Worm (Caenorhabditis elegans) whole organism, L1 larva: ENCODE results near the gene pars-1.

Experiments
- C04F5.9 ChIP-seq: sonication (generic microtip); optimal IDR thresholded peaks from 2 replicates; lab custom pipeline; 2016; ENCODE audit warnings: missing genetic modification characterization, missing compliant biosample characterization
- C16A3.4 ChIP-seq: fragments of 150-350 bp; optimal IDR thresholded peaks from 2 replicates; lab custom pipeline; 2014; ENCODE audit warnings: missing biosample characterization, missing genetic modification characterization
- C34B4.2 ChIP-seq: sonication (generic microtip); optimal IDR thresholded peaks from 2 replicates; lab custom pipeline; 2017; ENCODE audit warnings: mild to moderate bottlenecking, missing genetic modification characterization, missing compliant biosample characterization
- Y116A8C.19 ChIP-seq: sonication (generic microtip); optimal IDR thresholded peaks from 2 replicates; lab custom pipeline; 2016; ENCODE audit warnings: missing compliant biosample characterization, missing genetic modification characterization, borderline replicate concordance
- aha-1 ChIP-seq: fragments of 150-350 bp; optimal IDR thresholded peaks from 2 replicates; lab custom pipeline; 2014; ENCODE audit warnings: missing biosample characterization, missing genetic modification characterization
- alr-1 ChIP-seq: fragments of 200-800 bp; sonication (Bioruptor generic); optimal IDR thresholded peaks from 2 replicates; lab custom pipeline; 2018; ENCODE audit warnings: borderline replicate concordance, mild to moderate bottlenecking, missing genetic modification characterization, missing compliant biosample characterization
- aly-2 ChIP-seq: fragments of 150-350 bp; optimal IDR thresholded peaks from 2 replicates; lab custom pipeline; 2014; ENCODE audit warnings: missing biosample characterization, missing genetic modification characterization
- ama-1 ChIP-seq: fragments of 150-350 bp; optimal IDR thresholded peaks from 2 replicates; lab custom pipeline; 2014
- blmp-1 ChIP-seq: fragments of 150-350 bp; optimal IDR thresholded peaks from 2 replicates; lab custom pipeline; 2014; ENCODE audit warnings: missing biosample characterization, missing genetic modification characterization
- ceh-63 ChIP-seq: fragments of 200-800 bp; sonication (Bioruptor generic); optimal IDR thresholded peaks from 2 replicates; lab custom pipeline; 2018; ENCODE audit warnings: mild to moderate bottlenecking, missing genetic modification characterization, missing compliant biosample characterization
- ces-1 ChIP-seq: fragments of 150-350 bp; optimal IDR thresholded peaks from 2 replicates; lab custom pipeline; 2014; ENCODE audit warnings: missing biosample characterization, missing genetic modification reagents, missing genetic modification characterization
- dsc-1 ChIP-seq: sonication (generic microtip); optimal IDR thresholded peaks from 2 replicates; lab custom pipeline; 2016; ENCODE audit warnings: mild to moderate bottlenecking, missing genetic modification characterization, missing compliant biosample characterization
- efl-1 ChIP-seq, 4 experiments: fragments of 150-350 bp; optimal IDR thresholded peaks in 3 of 4; peaks in 1 of 4; 1 replicate in 1 of 4; 2 replicates in 3 of 4; lab custom pipeline; 2014; ENCODE audit warnings: missing biosample characterization in 2 of 4, missing genetic modification characterization in 2 of 4, missing genetic modification reagents in 2 of 4
- egl-13 ChIP-seq: sonication (generic microtip); optimal IDR thresholded peaks from 2 replicates; lab custom pipeline; 2016; ENCODE audit warnings: missing genotype, missing genetic modification reagents, missing genetic modification characterization, missing compliant biosample characterization
- elt-3 ChIP-seq, 6 experiments: fragments of 150-350 bp in 1 of 6; sonication (generic microtip); optimal IDR thresholded peaks; 2 replicates each; lab custom pipeline; 2017 to 2018; ENCODE audit warnings: missing biosample characterization in 6 of 6, missing genetic modification characterization in 6 of 6, inconsistent platforms in 1 of 6
- ets-5 ChIP-seq: fragments of 200-800 bp; sonication (Bioruptor generic); IDR thresholded peaks from 2 replicates; pipeline ENCODE4 v1.3.6; 2022; ENCODE audit warnings: missing genetic modification characterization, missing compliant biosample characterization
- fkh-8 ChIP-seq: sonication (generic microtip); optimal IDR thresholded peaks from 2 replicates; lab custom pipeline; 2016; ENCODE audit warnings: mild to moderate bottlenecking, missing genetic modification characterization, missing compliant biosample characterization
- fos-1 ChIP-seq: fragments of 150-350 bp; optimal IDR thresholded peaks from 2 replicates; lab custom pipeline; 2014; ENCODE audit warnings: missing biosample characterization, missing genetic modification characterization
- isw-1 ChIP-seq: fragments of 200-800 bp; sonication (Bioruptor generic); IDR thresholded peaks from 2 replicates; pipeline ENCODE4 v1.3.6; 2022; ENCODE audit warnings: missing genetic modification characterization, missing compliant biosample characterization
- jun-1 ChIP-seq: fragments of 150-350 bp; optimal IDR thresholded peaks from 2 replicates; lab custom pipeline; 2014; ENCODE audit warnings: missing biosample characterization, missing genetic modification reagents, missing genetic modification characterization
- lin-13 ChIP-seq: fragments of 150-350 bp; optimal IDR thresholded peaks from 2 replicates; lab custom pipeline; 2014; ENCODE audit warnings: missing biosample characterization, missing genetic modification reagents, missing genetic modification characterization
- lin-14 ChIP-seq: fragments of 200-800 bp; sonication (Bioruptor generic); optimal IDR thresholded peaks from 2 replicates; lab custom pipeline; 2018; ENCODE audit warnings: mild to moderate bottlenecking, missing genetic modification characterization, moderate library complexity, missing compliant biosample characterization
- lin-35 ChIP-seq, 2 experiments: fragments of 150-350 bp; optimal IDR thresholded peaks; 2 replicates each; lab custom pipeline; 2014; ENCODE audit warnings: missing biosample characterization in 2 of 2, missing genetic modification characterization in 2 of 2, missing genetic modification reagents in 2 of 2
- lir-3 ChIP-seq: sonication (generic microtip); optimal IDR thresholded peaks from 2 replicates; lab custom pipeline; 2016; ENCODE audit warnings: mild to moderate bottlenecking, missing genetic modification characterization, moderate library complexity, missing compliant biosample characterization; ENCODE audit not compliant: poor library complexity
- lsy-2 ChIP-seq, 2 experiments: fragments of 150-350 bp; optimal IDR thresholded peaks; 2 replicates each; lab custom pipeline; 2014; ENCODE audit warnings: missing biosample characterization in 2 of 2, missing genetic modification characterization in 2 of 2
- mab-9 ChIP-seq: fragments of 200-800 bp; sonication (Bioruptor generic); IDR thresholded peaks from 2 replicates; pipeline ENCODE4 v1.3.6; 2022; ENCODE audit warnings: missing genetic modification reagents, missing genetic modification characterization, missing compliant biosample characterization
- nhr-19 ChIP-seq: fragments of 200-800 bp; sonication (Bioruptor generic); conservative IDR thresholded peaks from 2 replicates; pipeline ENCODE4 v1.3.6; 2022; ENCODE audit warnings: missing genetic modification characterization, missing compliant biosample characterization
- nhr-20 ChIP-seq: sonication (generic microtip); optimal IDR thresholded peaks from 2 replicates; lab custom pipeline; 2016; ENCODE audit warnings: mild to moderate bottlenecking, missing genetic modification characterization, missing compliant biosample characterization
- nhr-28 ChIP-seq: fragments of 150-350 bp; optimal IDR thresholded peaks from 2 replicates; lab custom pipeline; 2014; ENCODE audit warnings: missing biosample characterization, missing genetic modification characterization
- nhr-47 ChIP-seq: sonication (generic microtip); optimal IDR thresholded peaks from 2 replicates; lab custom pipeline; 2016; ENCODE audit warnings: mild to moderate bottlenecking, missing genetic modification characterization, moderate library complexity, missing compliant biosample characterization
- nhr-71 ChIP-seq: sonication (generic microtip); optimal IDR thresholded peaks from 2 replicates; lab custom pipeline; 2016; ENCODE audit warnings: mild to moderate bottlenecking, missing genetic modification characterization, moderate library complexity, missing compliant biosample characterization
- nhr-76 ChIP-seq: sonication (generic microtip); optimal IDR thresholded peaks from 2 replicates; lab custom pipeline; 2017; ENCODE audit warnings: missing biosample characterization, missing genetic modification characterization
- nhr-77 ChIP-seq: fragments of 150-350 bp; optimal IDR thresholded peaks from 2 replicates; lab custom pipeline; 2014; ENCODE audit warnings: missing biosample characterization, missing genetic modification characterization
- nhr-84 ChIP-seq: sonication (generic microtip); optimal IDR thresholded peaks from 2 replicates; lab custom pipeline; 2017; ENCODE audit warnings: missing biosample characterization, missing genetic modification characterization
- nhr-85 ChIP-seq: sonication (generic microtip); peaks from one replicate; lab custom pipeline; 2016; ENCODE audit warnings: missing genetic modification characterization, inconsistent platforms, missing compliant biosample characterization
- nhr-90 ChIP-seq: sonication (generic microtip); optimal IDR thresholded peaks from 2 replicates; lab custom pipeline; 2016; ENCODE audit warnings: mild to moderate bottlenecking, missing genetic modification characterization, missing compliant biosample characterization; ENCODE audit not compliant: poor library complexity
- pag-3 ChIP-seq: sonication (generic microtip); optimal IDR thresholded peaks from 2 replicates; lab custom pipeline; 2017; ENCODE audit warnings: missing genetic modification characterization, mild to moderate bottlenecking, missing compliant biosample characterization, antibody characterized with exemption, borderline replicate concordance; ENCODE audit not compliant: insufficient read depth
- pax-3 ChIP-seq: fragments of 200-800 bp; sonication (Bioruptor generic); optimal IDR thresholded peaks from 2 replicates; lab custom pipeline; 2018; ENCODE audit warnings: mild to moderate bottlenecking, missing genetic modification characterization, moderate library complexity, missing compliant biosample characterization
- snpc-4 ChIP-seq: fragments of 150-350 bp; optimal IDR thresholded peaks from 2 replicates; lab custom pipeline; 2014; ENCODE audit warnings: missing biosample characterization, missing genetic modification characterization
- snu-23 ChIP-seq: sonication (generic microtip); optimal IDR thresholded peaks from 2 replicates; lab custom pipeline; 2016; ENCODE audit warnings: missing genetic modification characterization, missing compliant biosample characterization
- sox-4 ChIP-seq: sonication (generic microtip); optimal IDR thresholded peaks from 2 replicates; lab custom pipeline; 2016; ENCODE audit warnings: missing genetic modification characterization, missing compliant biosample characterization
- sup-37 ChIP-seq: fragments of 200-800 bp; sonication (Bioruptor generic); optimal IDR thresholded peaks from 2 replicates; lab custom pipeline; 2018; ENCODE audit warnings: mild to moderate bottlenecking, missing genetic modification characterization, missing compliant biosample characterization
- tlp-1 ChIP-seq: fragments of 150-350 bp; optimal IDR thresholded peaks from 2 replicates; lab custom pipeline; 2014; ENCODE audit warnings: missing biosample characterization, missing genetic modification characterization
- unc-130 ChIP-seq: fragments of 150-350 bp; optimal IDR thresholded peaks from 2 replicates; lab custom pipeline; 2017; ENCODE audit warnings: missing biosample characterization, missing genetic modification characterization, inconsistent platforms
- unc-30 ChIP-seq: sonication (generic microtip); optimal IDR thresholded peaks from 2 replicates; lab custom pipeline; 2017; ENCODE audit warnings: missing biosample characterization, missing genetic modification characterization
- unc-62 ChIP-seq: fragments of 150-350 bp; optimal IDR thresholded peaks from 2 replicates; lab custom pipeline; 2014; ENCODE audit warnings: missing biosample characterization, missing genetic modification reagents, missing genetic modification characterization
- unc-86 ChIP-seq: sonication (generic microtip); optimal IDR thresholded peaks from 2 replicates; lab custom pipeline; 2016; ENCODE audit warnings: missing genetic modification characterization, missing compliant biosample characterization
- ztf-4 ChIP-seq: fragments of 150-350 bp; optimal IDR thresholded peaks from 2 replicates; lab custom pipeline; 2014; ENCODE audit warnings: missing biosample characterization, missing genetic modification characterization

The pars-1 gene

DNA sequence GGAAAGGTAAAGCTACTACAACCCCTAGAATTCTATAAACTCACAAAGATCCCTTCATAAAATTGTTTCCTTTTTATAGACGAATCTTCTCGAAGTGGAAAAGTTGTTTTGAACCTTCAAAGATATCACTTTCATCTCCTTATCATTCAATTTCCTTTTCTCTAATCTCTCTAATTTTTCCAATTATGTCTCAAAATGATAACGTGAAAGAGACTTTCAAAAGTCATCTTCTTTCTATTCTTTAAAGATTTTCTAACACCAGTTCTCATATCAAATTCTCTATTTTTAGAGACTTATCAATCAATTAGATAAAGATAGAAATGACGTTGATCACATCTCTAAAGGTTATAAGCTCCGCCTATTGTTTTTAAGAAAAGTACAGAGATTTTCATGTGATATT, 39.4 kb upstream of the pars-1 start:
- no peak for TF ChIP-seq isw-1
- peak in 3 of 6 experiments; percentile 13 to 92 (median 48) for TF ChIP-seq elt-3 (tag; optimal IDR thresholded peaks at IDR 0.05; lab: Kevin White, UChicago)
- TF ChIP-seq efl-1 (optimal IDR thresholded peaks at IDR 0.05; lab: Kevin White, UChicago) = no peak
- TF ChIP-seq efl-1 (GFP tag; optimal IDR thresholded peaks at IDR 0.05 in 1 of 2; lab: Kevin White, UChicago) = peak in 1 of 2 experiments; percentile 21
- peak; percentile 3 to 24 for TF ChIP-seq lsy-2 (tag; optimal IDR thresholded peaks at IDR 0.05; lab: Kevin White, UChicago)
- TF ChIP-seq lin-35 (GFP tag; optimal IDR thresholded peaks at IDR 0.05; lab: Kevin White, UChicago) = peak in 1 of 2 experiments; percentile 6
- TF ChIP-seq snu-23 (GFP tag; lab: Kevin White, UChicago) = peak; percentile 23
- TF ChIP-seq lin-14 (GFP tag; lab: Kevin White, UChicago) = peak; percentile 22
- TF ChIP-seq nhr-85 = peak; percentile 91
- peak; percentile 40 for TF ChIP-seq nhr-71 (tag; lab: Kevin White, UChicago)
- no peak for TF ChIP-seq ceh-63 (GFP tag; lab: Kevin White, UChicago)
- peak; percentile 53 for TF ChIP-seq blmp-1 (tag; lab: Kevin White, UChicago)

DNA sequence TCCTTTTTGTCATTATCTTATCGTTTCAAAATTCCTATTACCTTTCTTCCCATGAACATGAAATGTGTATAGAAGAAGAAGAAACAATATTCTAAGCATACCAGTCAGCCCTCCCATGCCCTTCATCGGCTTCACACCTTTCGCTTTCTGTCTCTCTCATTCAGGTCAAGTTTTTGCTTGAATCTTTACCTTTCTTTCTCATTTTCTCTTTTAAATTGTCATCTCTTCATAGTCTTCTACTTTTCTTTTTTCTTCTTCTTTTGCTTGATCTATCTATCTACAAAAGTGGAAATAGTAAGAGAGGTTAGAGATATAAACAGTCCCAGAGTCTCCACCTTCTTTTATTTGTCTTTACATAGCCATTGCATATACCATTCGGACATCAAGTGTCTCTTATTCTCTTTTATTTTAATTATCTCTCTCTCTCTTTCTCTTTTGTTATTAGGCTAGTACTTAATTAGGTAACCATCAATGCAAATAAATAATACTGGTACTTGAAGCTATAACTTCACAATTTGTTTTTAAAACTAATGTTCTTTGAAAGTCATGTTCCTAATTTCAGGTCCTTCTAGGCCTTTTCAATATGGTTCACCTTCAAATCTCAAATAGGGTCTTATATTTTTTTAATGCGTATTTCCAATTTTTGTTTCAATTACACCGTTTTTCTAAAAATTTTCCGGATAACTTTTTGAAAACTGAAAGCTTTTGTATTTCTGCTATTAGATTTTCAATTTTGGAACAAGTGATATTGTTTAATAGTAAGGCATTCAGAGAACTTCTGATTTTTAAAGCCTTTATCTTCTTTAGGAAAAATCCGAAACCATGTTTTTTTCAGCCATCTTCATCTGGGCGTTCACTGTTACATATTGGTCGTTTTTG, 37.2 kb upstream of the pars-1 start, which contains the start of gene dpy-31:
Gene dpy-31 (plus strand): TSS at position 829 of the 879 bp plus-strand sequence.
- TF ChIP-seq lin-13 (GFP tag; lab: Kevin White, UChicago) (no peak), pag-3 (tag; lab: Kevin White, UChicago) (no peak), fkh-8 (tag; lab: Kevin White, UChicago) (no peak), unc-30 (no peak), C04F5.9 (tag; lab: Kevin White, UChicago) (no peak), sup-37 (GFP tag; lab: Kevin White, UChicago) (no peak), snpc-4 (no peak), nhr-20 (tag; lab: Kevin White, UChicago) (peak; percentile 35), alr-1 (tag; lab: Kevin White, UChicago) (no peak), ets-5 (GFP tag; lab: Robert Waterston, UW) (no peak), nhr-76 (tag; lab: Kevin White, UChicago) (no peak), nhr-47 (tag; lab: Kevin White, UChicago) (no peak), isw-1 (no peak), lsy-2 (tag; optimal IDR thresholded peaks at IDR 0.05; lab: Kevin White, UChicago) (peak; percentile 8 to 57), elt-3 (tag; optimal IDR thresholded peaks at IDR 0.05; lab: Kevin White, UChicago) (peak in 3 of 6 experiments; percentile 10 to 79 (median 21)), pax-3 (tag; lab: Kevin White, UChicago) (no peak), dsc-1 (no peak), tlp-1 (tag; lab: Kevin White, UChicago) (no peak), aha-1 (tag; lab: Kevin White, UChicago) (no peak), egl-13 (tag; lab: Kevin White, UChicago) (no peak), sox-4 (no peak), C34B4.2 (tag; lab: Kevin White, UChicago) (no peak), unc-130 (tag; lab: Kevin White, UChicago) (no peak), lin-14 (GFP tag; lab: Kevin White, UChicago) (peak; percentile 58), unc-62 (GFP tag; lab: Kevin White, UChicago) (no peak), nhr-71 (tag; lab: Kevin White, UChicago) (peak; percentile 37), nhr-90 (tag; lab: Kevin White, UChicago) (no peak), mab-9 (GFP tag; lab: Robert Waterston, UW) (no peak), ztf-4 (tag; lab: Kevin White, UChicago) (no peak), nhr-84 (tag; lab: Kevin White, UChicago) (no peak), nhr-28 (no peak), jun-1 (no peak), ces-1 (no peak), nhr-19 (GFP tag; lab: Robert Waterston, UW) (no peak), aly-2 (no peak), snu-23 (GFP tag; lab: Kevin White, UChicago) (peak; percentile 14), ama-1 (lab: Kevin White, UChicago) (no peak), Y116A8C.19 (no peak), C16A3.4 (no peak), nhr-77 (tag; lab: Kevin White, UChicago) (no peak), lir-3 (no peak), unc-86 (tag; lab: Kevin White, UChicago) (no peak), fos-1 (no peak)
